Worm (Caenorhabditis elegans) whole organism, late embryonic: Measurements from ENCODE around the gene Y48G9A.11.

Experiments
- fax-1 ChIP-seq: sonication (generic microtip); optimal IDR thresholded peaks from 2 replicates; lab custom pipeline; 2016; ENCODE audit warnings: missing genotype, missing genetic modification characterization, missing compliant biosample characterization
- tbx-2 ChIP-seq: sonication (generic microtip); optimal IDR thresholded peaks from 2 replicates; lab custom pipeline; 2016; ENCODE audit warnings: missing genetic modification characterization, missing compliant biosample characterization

ce11 chrIII:2089453-2089852 lies 27.2 kb downstream of the Y48G9A.11 start:
- TF ChIP-seq fax-1 = no peak
- TF ChIP-seq tbx-2 (tag; lab: Kevin White, UChicago) = no peak
